Fruit fly (Drosophila melanogaster): Measurements from ENCODE around the gene CG14346.

- TF ChIP-seq CG7045 (GFP tag; optimal IDR thresholded peaks at IDR 0.05) (no peak), kay (GFP tag; ENCODE audit: borderline replicate concordance) (no peak), cnc (optimal IDR thresholded peaks at IDR 0.05) (no peak), pad (GFP tag; optimal IDR thresholded peaks at IDR 0.05) (no peak), cic (GFP tag; optimal IDR thresholded peaks at IDR 0.05) (no peak), CG14711 (tag; optimal IDR thresholded peaks at IDR 0.05) (no peak), Crg-1 (GFP tag; optimal IDR thresholded peaks at IDR 0.05) (no peak)
Measured at dm6 chr2L:1415525-1415924, 47.7 kb downstream of the CG14346 start.

Measured in whole organism, adult.